Fruit fly (Drosophila melanogaster): ENCODE data around the gene COX6AL2.

Gene COX6AL2

DNA sequence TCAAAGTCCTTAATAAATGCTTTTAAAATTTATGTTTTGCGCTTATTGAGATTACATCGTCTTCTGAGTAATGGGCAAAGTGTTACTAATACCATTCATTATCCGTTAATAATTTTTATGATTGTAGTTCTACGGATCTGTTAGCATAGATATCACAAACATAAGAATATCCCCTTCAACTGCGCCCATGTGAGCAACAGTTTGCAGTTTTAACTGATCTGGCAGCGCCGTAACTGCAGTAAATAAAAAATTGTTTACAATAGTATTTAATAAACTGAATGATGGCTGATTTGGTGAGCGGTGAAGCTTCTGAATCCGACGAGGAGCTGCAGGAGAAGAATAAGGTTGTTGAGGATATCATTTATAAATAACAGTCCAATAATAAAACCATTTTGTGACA lies 43.9 kb downstream of the COX6AL2 start, which contains the start of gene Blos3 (continued):
- peak; percentile 57 for TF ChIP-seq CG33213 (GFP tag; optimal IDR thresholded peaks at IDR 0.05)
- TF ChIP-seq cad (GFP tag; optimal IDR thresholded peaks at IDR 0.05): no peak
- TF ChIP-seq CG7745 (tag; optimal IDR thresholded peaks at IDR 0.05): no peak
- TF ChIP-seq CG4282 (GFP tag; optimal IDR thresholded peaks at IDR 0.05): no peak
- peak; percentile 43 for TF ChIP-seq Fer1 (GFP tag; optimal IDR thresholded peaks at IDR 0.05)
- peak; percentile 53 for TF ChIP-seq phol (tag; optimal IDR thresholded peaks at IDR 0.05)
- TF ChIP-seq Dbx (GFP tag; IDR thresholded peaks at IDR 0.05): no peak
- no peak for TF ChIP-seq dysf (GFP tag; IDR thresholded peaks at IDR 0.05)
- no peak for TF ChIP-seq gfzf (GFP tag; optimal IDR thresholded peaks at IDR 0.05)
- no peak for TF ChIP-seq toy (GFP tag; IDR thresholded peaks at IDR 0.05)
- no peak for TF ChIP-seq Dfd (GFP tag; optimal IDR thresholded peaks at IDR 0.05)
- 0 out of 3 replicates have a peak, but pooled peaks have one; percentile 33 for TF ChIP-seq H15 (GFP tag; IDR thresholded peaks at IDR 0.05)
- no peak for TF ChIP-seq GATAe (GFP tag; conservative IDR thresholded peaks at IDR 0.05)
- TF ChIP-seq dmrt11E (tag; optimal IDR thresholded peaks at IDR 0.05): peak; percentile 5
- TF ChIP-seq tio (GFP tag; optimal IDR thresholded peaks at IDR 0.05): peak; percentile 19
- no peak for TF ChIP-seq sd (tag; optimal IDR thresholded peaks at IDR 0.05)
- TF ChIP-seq pzg (GFP tag; optimal IDR thresholded peaks at IDR 0.05): peak; percentile 22
- TF ChIP-seq CG9797 (GFP tag; optimal IDR thresholded peaks at IDR 0.05): no peak
- no peak for TF ChIP-seq disco-r (GFP tag; optimal IDR thresholded peaks at IDR 0.05)
- TF ChIP-seq Usf (GFP tag; optimal IDR thresholded peaks at IDR 0.05): no peak
- TF ChIP-seq Ets65A (GFP tag): peak; percentile 88
- 0 out of 2 replicates have a peak, but pooled peaks have one; percentile 6 for TF ChIP-seq danr (GFP tag; IDR thresholded peaks at IDR 0.05)
- no peak for TF ChIP-seq ac (GFP tag; optimal IDR thresholded peaks at IDR 0.05)
- TF ChIP-seq Deaf1 (tag; optimal IDR thresholded peaks at IDR 0.05): no peak
- peak; percentile 42; the same call in 1 of the 2 replicates for TF ChIP-seq CG6689 (GFP tag; IDR thresholded peaks at IDR 0.05)
- no peak for TF ChIP-seq bigmax (GFP tag; optimal IDR thresholded peaks at IDR 0.05)
- 0 out of 2 replicates have a peak, but pooled peaks have one; percentile 20 for TF ChIP-seq ranshi (GFP tag; IDR thresholded peaks at IDR 0.05)
- TF ChIP-seq bcd (GFP tag; optimal IDR thresholded peaks at IDR 0.05): peak; percentile 24
- no peak for TF ChIP-seq Nf-YA (GFP tag; IDR thresholded peaks at IDR 0.05)
- no peak for TF ChIP-seq CG6854 (GFP tag; optimal IDR thresholded peaks at IDR 0.05)
- peak; percentile 32 for TF ChIP-seq CG9727 (GFP tag; optimal IDR thresholded peaks at IDR 0.05)
- no peak for TF ChIP-seq CG5245 (GFP tag; optimal IDR thresholded peaks at IDR 0.05)
- TF ChIP-seq Blimp-1 (GFP tag; optimal IDR thresholded peaks at IDR 0.05): no peak
- no peak for TF ChIP-seq pita (GFP tag; optimal IDR thresholded peaks at IDR 0.05)
- peak; percentile 15 for TF ChIP-seq CG13775 (GFP tag; optimal IDR thresholded peaks at IDR 0.05)
- TF ChIP-seq CG2120 (GFP tag; optimal IDR thresholded peaks at IDR 0.05): peak; percentile 71
- TF ChIP-seq CG10431 (GFP tag; optimal IDR thresholded peaks at IDR 0.05): no peak
- TF ChIP-seq dati (GFP tag; IDR thresholded peaks at IDR 0.05): no peak
- TF ChIP-seq HLH3B (GFP tag; IDR thresholded peaks at IDR 0.05): peak; percentile 35
- no peak for TF ChIP-seq gsb (GFP tag; IDR thresholded peaks at IDR 0.05)
- no peak for TF ChIP-seq Sox102F (GFP tag; optimal IDR thresholded peaks at IDR 0.05)
- TF ChIP-seq bbx (GFP tag; IDR thresholded peaks at IDR 0.05; ENCODE audit: partially characterized antibody): no peak
- peak; percentile 37 for TF ChIP-seq CG7556 (GFP tag; optimal IDR thresholded peaks at IDR 0.05)
- TF ChIP-seq CG18262 (tag; optimal IDR thresholded peaks at IDR 0.05): peak; percentile 37
- TF ChIP-seq CG15269 (tag; optimal IDR thresholded peaks at IDR 0.05): no peak
- TF ChIP-seq CG2116 (GFP tag; optimal IDR thresholded peaks at IDR 0.05): no peak
- no peak for TF ChIP-seq Lim3 (GFP tag; IDR thresholded peaks at IDR 0.05)
- TF ChIP-seq vvl (GFP tag; IDR thresholded peaks at IDR 0.05): peak; percentile 41; the same call in 1 of the 2 replicates
- TF ChIP-seq CG8089 (GFP tag; optimal IDR thresholded peaks at IDR 0.05): peak; percentile 30
- TF ChIP-seq CG10209 (GFP tag; optimal IDR thresholded peaks at IDR 0.05): no peak
- no peak for TF ChIP-seq CG11398 (GFP tag; optimal IDR thresholded peaks at IDR 0.05)
- TF ChIP-seq CG3847 (GFP tag; IDR thresholded peaks at IDR 0.05): 0 out of 2 replicates have a peak, but pooled peaks have one; percentile 6

Measured in whole organism, embryonic.